Fruit fly (Drosophila melanogaster): ENCODE data around the gene Cf2.

Gene Cf2

dm6 chr2L:4836193-4836592 lies 46.7 kb downstream of the Cf2 start:
- TF ChIP-seq Sin3A (optimal IDR thresholded peaks at IDR 0.05) (no peak), Myc (optimal IDR thresholded peaks at IDR 0.05) (no peak), insv (optimal IDR thresholded peaks at IDR 0.05) (no peak)

- TF ChIP-seq Sin3A (optimal IDR thresholded peaks at IDR 0.05) (no peak), insv (optimal IDR thresholded peaks at IDR 0.05) (no peak), Myc (optimal IDR thresholded peaks at IDR 0.05) (no peak), psq (optimal IDR thresholded peaks at IDR 0.05) (no peak), ttk (optimal IDR thresholded peaks at IDR 0.05) (no peak), h (optimal IDR thresholded peaks at IDR 0.05) (no peak)
These were observed 47.7 kb downstream of the Cf2 start, which contains the start of gene Ir25a for dm6 chr2L:4835091-4835689. Gene Ir25a, minus strand, starts transcription at chr2L:4835300.

dm6 chr2L:4830490-4830889 lies 52.4 kb downstream of the Cf2 start, which contains the start of gene Fnta:
Gene Fnta, minus strand, starts transcription at chr2L:4830693.
- TF ChIP-seq insv (optimal IDR thresholded peaks at IDR 0.05) (no peak), ttk (optimal IDR thresholded peaks at IDR 0.05) (no peak), psq (optimal IDR thresholded peaks at IDR 0.05) (no peak), Myc (optimal IDR thresholded peaks at IDR 0.05) (no peak), Sin3A (optimal IDR thresholded peaks at IDR 0.05) (no peak), h (optimal IDR thresholded peaks at IDR 0.05) (no peak)

dm6 chr2L:4829040-4829439 lies 53.9 kb downstream of the Cf2 start:
- TF ChIP-seq Sin3A (optimal IDR thresholded peaks at IDR 0.05) (no peak), h (optimal IDR thresholded peaks at IDR 0.05) (no peak), Myc (optimal IDR thresholded peaks at IDR 0.05) (no peak), psq (optimal IDR thresholded peaks at IDR 0.05) (no peak), insv (optimal IDR thresholded peaks at IDR 0.05) (no peak), ttk (optimal IDR thresholded peaks at IDR 0.05) (no peak)
